Fruit fly (Drosophila melanogaster): ENCODE data around the gene Fad2.
A peak's percentile ranks its signal among the peaks of the same experiment; 100 is the strongest.

Fad2 gene

DNA sequence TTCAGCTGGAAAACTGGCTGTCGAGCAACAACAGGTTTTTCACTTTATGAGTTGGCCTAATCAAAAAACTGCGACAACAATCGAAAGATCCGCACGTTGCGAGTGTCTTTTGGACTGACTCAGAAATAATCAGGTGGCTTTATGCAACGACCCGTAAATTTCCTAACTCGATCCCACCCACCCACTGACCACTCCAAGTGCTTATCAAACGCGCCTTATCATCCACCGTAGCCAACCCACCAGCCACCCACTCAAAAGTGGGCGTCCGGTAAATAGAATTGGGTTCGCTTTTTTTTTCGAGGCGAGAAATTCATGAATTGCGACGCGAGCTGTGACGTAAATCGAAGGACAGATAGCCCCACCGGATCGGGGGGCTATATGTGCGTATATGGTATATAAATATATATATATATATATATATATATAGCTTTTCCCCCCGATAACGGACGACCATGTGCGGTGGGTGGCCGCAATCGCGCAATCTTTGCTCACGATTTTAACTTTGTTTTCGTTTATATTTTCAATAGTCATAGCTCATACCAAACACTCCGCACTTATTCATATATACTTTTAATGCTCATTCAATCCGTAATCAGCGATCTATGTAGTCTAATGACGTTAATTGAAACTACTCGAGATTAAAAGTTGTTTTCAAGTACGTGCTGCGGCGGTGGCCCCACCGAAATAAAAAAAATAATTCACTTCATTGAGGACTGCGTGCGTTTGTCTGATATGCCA lies 18.4 kb upstream of the Fad2 start:
- TF ChIP-seq CG7101 (tag; optimal IDR thresholded peaks at IDR 0.05) (no peak), kay (GFP tag; ENCODE audit: borderline replicate concordance) (no peak), cic (GFP tag; optimal IDR thresholded peaks at IDR 0.05) (peak; percentile 55), CG5204 (GFP tag; optimal IDR thresholded peaks at IDR 0.05) (no peak), Hr96 (GFP tag; optimal IDR thresholded peaks at IDR 0.05) (no peak)

- TF ChIP-seq kay (GFP tag; ENCODE audit: borderline replicate concordance): peak; percentile 10
- TF ChIP-seq cic (GFP tag; optimal IDR thresholded peaks at IDR 0.05): no peak
These were observed 16.9 kb upstream of the Fad2 start for dm6 chr3L:11006433-11006832.

- TF ChIP-seq pad (GFP tag; optimal IDR thresholded peaks at IDR 0.05) (no peak), Hr96 (GFP tag; optimal IDR thresholded peaks at IDR 0.05) (no peak), ovo (GFP tag; optimal IDR thresholded peaks at IDR 0.05) (no peak), Clk (GFP tag; optimal IDR thresholded peaks at IDR 0.05) (no peak), bab1 (GFP tag; optimal IDR thresholded peaks at IDR 0.05) (no peak), Mnt (GFP tag; optimal IDR thresholded peaks at IDR 0.05) (no peak), Crg-1 (GFP tag; optimal IDR thresholded peaks at IDR 0.05) (no peak), CG5204 (GFP tag; optimal IDR thresholded peaks at IDR 0.05) (no peak)
These were observed 15.5 kb upstream of the Fad2 start for dm6 chr3L:11007786-11008185.

dm6 chr3L:11009000-11009794 lies 14.1 kb upstream of the Fad2 start, which contains the start of gene klu:
Gene klu (minus strand): TSS chr3L:11009188.
- TF ChIP-seq kay (GFP tag; ENCODE audit: borderline replicate concordance): no peak
- no peak for TF ChIP-seq CG1620 (GFP tag; optimal IDR thresholded peaks at IDR 0.05)
- TF ChIP-seq CG33017 (tag; optimal IDR thresholded peaks at IDR 0.05): peak; percentile 22
- no peak for TF ChIP-seq pad (GFP tag; optimal IDR thresholded peaks at IDR 0.05)
- TF ChIP-seq CG7045 (GFP tag; optimal IDR thresholded peaks at IDR 0.05): peak; percentile 49
- TF ChIP-seq CG12768 (GFP tag; optimal IDR thresholded peaks at IDR 0.05): peak; percentile 28
- no peak for TF ChIP-seq CG14711 (tag; optimal IDR thresholded peaks at IDR 0.05)
- peak; percentile 75 for TF ChIP-seq cic (GFP tag; optimal IDR thresholded peaks at IDR 0.05)
- TF ChIP-seq Mnt (GFP tag; optimal IDR thresholded peaks at IDR 0.05): peak; percentile 52
- TF ChIP-seq Crg-1 (GFP tag; optimal IDR thresholded peaks at IDR 0.05): no peak
- TF ChIP-seq tj (GFP tag; optimal IDR thresholded peaks at IDR 0.05): peak; percentile 52
- TF ChIP-seq CG5204 (GFP tag; optimal IDR thresholded peaks at IDR 0.05): no peak

- TF ChIP-seq CG14711 (tag; optimal IDR thresholded peaks at IDR 0.05): no peak
- peak; percentile 36 for TF ChIP-seq CG33017 (tag; optimal IDR thresholded peaks at IDR 0.05)
- TF ChIP-seq CG5204 (GFP tag; optimal IDR thresholded peaks at IDR 0.05): peak; percentile 7
- TF ChIP-seq Hr96 (GFP tag; optimal IDR thresholded peaks at IDR 0.05): peak; percentile 64
- TF ChIP-seq kay (GFP tag; ENCODE audit: borderline replicate concordance): no peak
- peak; percentile 11 for TF ChIP-seq CG7101 (tag; optimal IDR thresholded peaks at IDR 0.05)
- no peak for TF ChIP-seq bab1 (GFP tag; optimal IDR thresholded peaks at IDR 0.05)
- TF ChIP-seq Mnt (GFP tag; optimal IDR thresholded peaks at IDR 0.05): peak; percentile 72
- TF ChIP-seq CG1620 (GFP tag; optimal IDR thresholded peaks at IDR 0.05): no peak
- TF ChIP-seq tj (GFP tag; optimal IDR thresholded peaks at IDR 0.05): peak; percentile 70
- TF ChIP-seq pad (GFP tag; optimal IDR thresholded peaks at IDR 0.05): no peak
- TF ChIP-seq Crg-1 (GFP tag; optimal IDR thresholded peaks at IDR 0.05): no peak
- TF ChIP-seq CG12768 (GFP tag; optimal IDR thresholded peaks at IDR 0.05): peak; percentile 92
- TF ChIP-seq toe (GFP tag; optimal IDR thresholded peaks at IDR 0.05): peak; percentile 53
- peak; percentile 69 for TF ChIP-seq CG11617 (GFP tag; optimal IDR thresholded peaks at IDR 0.05)
- TF ChIP-seq CG7045 (GFP tag; optimal IDR thresholded peaks at IDR 0.05): peak; percentile 82
- TF ChIP-seq ovo (GFP tag; optimal IDR thresholded peaks at IDR 0.05): peak; percentile 31
- TF ChIP-seq Clk (GFP tag; optimal IDR thresholded peaks at IDR 0.05): peak; percentile 58
- TF ChIP-seq cnc (optimal IDR thresholded peaks at IDR 0.05): no peak
- peak; percentile 98 for TF ChIP-seq cic (GFP tag; optimal IDR thresholded peaks at IDR 0.05)
These were observed 12.9 kb upstream of the Fad2 start for dm6 chr3L:11010410-11010827.

- TF ChIP-seq CG14711 (tag; optimal IDR thresholded peaks at IDR 0.05) (no peak), Crg-1 (GFP tag; optimal IDR thresholded peaks at IDR 0.05) (no peak), bab1 (GFP tag; optimal IDR thresholded peaks at IDR 0.05) (no peak), Hr96 (GFP tag; optimal IDR thresholded peaks at IDR 0.05) (no peak), cic (GFP tag; optimal IDR thresholded peaks at IDR 0.05) (no peak), CG12768 (GFP tag; optimal IDR thresholded peaks at IDR 0.05) (no peak), CG1620 (GFP tag; optimal IDR thresholded peaks at IDR 0.05) (no peak), CG7045 (GFP tag; optimal IDR thresholded peaks at IDR 0.05) (no peak), Mnt (GFP tag; optimal IDR thresholded peaks at IDR 0.05) (no peak), CG11617 (GFP tag; optimal IDR thresholded peaks at IDR 0.05) (no peak), Clk (GFP tag; optimal IDR thresholded peaks at IDR 0.05) (no peak), ovo (GFP tag; optimal IDR thresholded peaks at IDR 0.05) (no peak), CG7101 (tag; optimal IDR thresholded peaks at IDR 0.05) (no peak), pad (GFP tag; optimal IDR thresholded peaks at IDR 0.05) (no peak), kay (GFP tag; ENCODE audit: borderline replicate concordance) (no peak), CG5204 (GFP tag; optimal IDR thresholded peaks at IDR 0.05) (no peak), toe (GFP tag; optimal IDR thresholded peaks at IDR 0.05) (no peak), tj (GFP tag; optimal IDR thresholded peaks at IDR 0.05) (no peak), CG33017 (tag; optimal IDR thresholded peaks at IDR 0.05) (no peak), cnc (optimal IDR thresholded peaks at IDR 0.05) (no peak)
These were observed 11.6 kb upstream of the Fad2 start for dm6 chr3L:11011610-11012202.

All from whole organism, adult.